Worm (Caenorhabditis elegans): ENCODE data around the gene fbxb-21.
A peak's percentile ranks its signal among the peaks of the same experiment; 100 is the strongest.
"Not testable (repeated sequence)": the region's sequence is repeated elsewhere in the genome, so short reads cannot be mapped to it uniquely, and the experiment has no call there.

Gene fbxb-21

DNA sequence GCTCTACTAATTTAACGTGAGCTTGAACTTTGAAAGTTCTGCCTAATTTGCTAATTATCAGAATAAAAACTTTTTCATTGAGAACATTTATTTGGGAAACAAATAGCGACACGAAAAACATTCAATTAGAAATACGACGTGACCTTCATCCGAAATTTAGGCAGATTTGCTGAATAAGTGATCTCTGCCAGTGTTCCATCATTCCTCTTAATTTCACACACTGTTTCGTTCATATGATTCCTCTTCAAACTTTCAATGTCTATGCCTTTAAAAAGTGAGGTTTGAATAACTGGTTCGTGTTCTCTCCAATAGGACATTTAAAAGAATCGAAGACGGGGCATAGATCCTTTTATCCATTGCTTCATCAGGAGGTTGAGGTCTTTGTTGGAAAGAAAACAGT lies 1.8 kb upstream of the fbxb-21 start, which contains the start of gene fbxb-20:
Gene fbxb-20, minus strand, starts transcription at position 101 of the 400 bp plus-strand sequence.
- no peak for TF ChIP-seq snpc-4 (tag; optimal IDR thresholded peaks at IDR 0.05)
- no peak for TF ChIP-seq nhr-48 (tag; optimal IDR thresholded peaks at IDR 0.05)
- no peak for TF ChIP-seq dpl-1 (GFP tag; optimal IDR thresholded peaks at IDR 0.05)
- TF ChIP-seq daf-19 (GFP tag; conservative IDR thresholded peaks at IDR 0.05): no peak
- no peak for TF ChIP-seq mdt-29 (GFP tag; IDR thresholded peaks at IDR 0.05)
- TF ChIP-seq daf-8 (GFP tag; IDR thresholded peaks at IDR 0.05): no peak
- TF ChIP-seq ztf-11 (tag; optimal IDR thresholded peaks at IDR 0.05): no peak
- no peak for TF ChIP-seq R02D3.7 (tag; optimal IDR thresholded peaks at IDR 0.05)
- no peak for TF ChIP-seq F44E2.7 (GFP tag; IDR thresholded peaks at IDR 0.05)
- no peak for TF ChIP-seq lim-7 (GFP tag; IDR thresholded peaks at IDR 0.05)
- TF ChIP-seq madf-9 (GFP tag; conservative IDR thresholded peaks at IDR 0.05): no peak
- no peak for TF ChIP-seq saeg-2 (GFP tag; IDR thresholded peaks at IDR 0.05)
- TF ChIP-seq lin-15B (tag; optimal IDR thresholded peaks at IDR 0.05): no peak

DNA sequence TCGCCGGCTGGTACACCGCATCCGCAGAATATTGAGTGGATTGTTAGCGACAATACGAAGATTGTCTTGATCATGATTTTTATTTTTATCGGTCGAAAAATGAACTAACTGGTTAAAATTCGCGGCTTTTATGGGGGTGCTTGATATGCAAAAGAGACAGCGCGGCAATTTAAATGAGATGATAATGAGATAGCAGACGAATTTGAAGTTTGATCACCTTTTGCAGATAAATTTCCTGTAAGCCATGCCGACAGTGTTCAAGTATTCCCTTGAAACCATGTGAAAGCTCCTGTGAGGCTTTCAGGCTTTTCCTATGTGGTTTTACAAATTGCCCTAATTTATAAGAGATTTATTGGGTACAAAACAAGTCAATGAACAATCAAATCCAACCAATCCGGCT lies 2.5 kb downstream of the fbxb-21 start, which contains the start of gene ZC204.17:
Gene ZC204.17, minus strand, starts transcription at position 101 of the 400 bp plus-strand sequence.
- TF ChIP-seq daf-8 (GFP tag; IDR thresholded peaks at IDR 0.05): no peak
- TF ChIP-seq lin-1 (GFP tag; IDR thresholded peaks at IDR 0.05): no peak
- no peak for TF ChIP-seq tag-97 (GFP tag; IDR thresholded peaks at IDR 0.05)
- TF ChIP-seq lin-13 (GFP tag; optimal IDR thresholded peaks at IDR 0.05): no peak
- TF ChIP-seq jun-1 (tag; optimal IDR thresholded peaks at IDR 0.05): no peak
- no peak for TF ChIP-seq Y48G9A.11 (GFP tag; IDR thresholded peaks at IDR 0.05)
- no peak for TF ChIP-seq nhr-237 (tag; optimal IDR thresholded peaks at IDR 0.05)
- TF ChIP-seq ztf-11 (tag; optimal IDR thresholded peaks at IDR 0.05): no peak
- no peak for TF ChIP-seq F44E2.7 (GFP tag; IDR thresholded peaks at IDR 0.05)
- TF ChIP-seq F37D6.2 (tag; optimal IDR thresholded peaks at IDR 0.05): no peak
- TF ChIP-seq nhr-25 (tag; optimal IDR thresholded peaks at IDR 0.05; ENCODE audit: borderline replicate concordance, insufficient read depth): no peak
- TF ChIP-seq zip-11 (GFP tag; IDR thresholded peaks at IDR 0.05): no peak
- no peak for TF ChIP-seq T26A8.4 (GFP tag; IDR thresholded peaks at IDR 0.05)

ce11 chrII:1644777-1645348 lies 3.8 kb downstream of the fbxb-21 start, which contains the start of gene ZC204.6:
TSS of gene ZC204.6 (minus strand) at chrII:1644827.
- TF ChIP-seq fkh-10 (GFP tag; optimal IDR thresholded peaks at IDR 0.05): no peak
- TF ChIP-seq aha-1 (tag): peak; percentile 42
- TF ChIP-seq egl-43 (GFP tag; IDR thresholded peaks at IDR 0.05): 0 out of 2 replicates have a peak, but pooled peaks have one; percentile 27
- peak; percentile 93 for TF ChIP-seq set-16 (GFP tag; IDR thresholded peaks at IDR 0.05)

DNA sequence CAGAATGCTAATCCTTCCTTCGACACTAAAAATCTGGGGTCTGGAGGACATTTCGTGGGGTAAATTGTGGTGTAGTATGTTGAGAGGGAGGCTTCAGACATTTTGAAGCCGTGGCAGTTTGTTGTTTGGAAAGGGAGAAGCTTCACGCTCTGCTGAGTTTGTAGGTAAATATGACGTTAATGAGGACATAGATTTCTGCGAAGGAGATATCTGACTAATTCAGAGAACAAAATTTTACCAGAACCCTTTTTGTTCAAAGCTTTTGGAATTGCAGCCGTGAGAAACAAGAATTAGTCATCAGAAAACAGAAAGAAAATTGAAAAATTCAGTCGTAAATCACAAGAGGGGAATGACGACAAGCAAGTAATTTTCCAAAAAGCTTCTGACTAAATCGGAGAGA lies 8.2 kb downstream of the fbxb-21 start, which contains the start of gene srh-72:
Gene srh-72, minus strand, starts transcription at position 101 of the 400 bp plus-strand sequence.
- TF ChIP-seq jun-1 (tag; optimal IDR thresholded peaks at IDR 0.05) (no peak), pqm-1 (tag; optimal IDR thresholded peaks at IDR 0.05) (no peak), lim-7 (GFP tag; IDR thresholded peaks at IDR 0.05) (no peak)

DNA sequence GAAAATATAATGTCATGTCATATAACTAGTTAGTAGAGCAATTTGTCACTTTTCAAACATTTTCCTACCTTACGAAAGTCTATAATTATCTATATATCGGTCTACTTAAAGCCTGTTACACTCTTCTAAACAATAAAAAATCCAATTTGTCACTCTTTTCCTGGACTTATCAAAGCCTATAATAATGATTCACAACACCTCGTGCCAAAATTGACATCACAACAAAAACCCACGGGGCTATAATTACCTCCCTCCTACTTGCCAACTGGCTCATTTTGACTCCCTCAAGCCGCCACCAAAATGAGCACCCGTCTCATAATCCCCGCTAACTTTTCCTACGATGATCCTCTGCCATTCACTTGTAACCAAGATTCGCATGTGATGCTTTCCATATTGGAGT lies 12.3 kb downstream of the fbxb-21 start, which contains the start of gene srg-20:
Gene srg-20, plus strand, starts transcription at position 301 of the 400 bp plus-strand sequence.
- TF ChIP-seq saeg-2 (GFP tag; IDR thresholded peaks at IDR 0.05); daf-16 (GFP tag; optimal IDR thresholded peaks at IDR 0.05); daf-16 (tag; optimal IDR thresholded peaks at IDR 0.05); T20F7.1 (GFP tag; optimal IDR thresholded peaks at IDR 0.05): not testable (repeated sequence)

DNA sequence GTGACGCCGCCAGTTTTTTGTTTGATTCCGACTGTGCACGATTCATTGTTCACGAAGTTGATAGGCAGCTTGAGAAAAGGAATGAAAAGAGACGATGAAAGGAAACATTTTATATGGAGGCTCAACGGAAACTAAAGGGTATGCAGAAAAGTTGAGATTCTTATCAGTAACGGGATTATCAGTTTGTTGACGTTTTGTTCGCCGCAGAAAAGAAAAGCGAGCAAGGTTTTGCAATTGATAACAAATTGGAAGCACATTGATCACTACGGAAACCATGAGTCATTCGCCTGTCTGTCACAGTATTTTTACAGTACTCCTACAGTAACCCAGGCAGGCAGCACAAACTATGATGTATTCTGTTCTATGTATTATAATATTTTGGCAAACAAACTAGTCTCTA lies 12.7 kb downstream of the fbxb-21 start:
- TF ChIP-seq ama-1 (optimal IDR thresholded peaks at IDR 0.05): no peak
- no peak for TF ChIP-seq T26A8.4 (GFP tag; IDR thresholded peaks at IDR 0.05)
- TF ChIP-seq vab-7 (GFP tag; IDR thresholded peaks at IDR 0.05): no peak
- no peak for TF ChIP-seq lin-38 (GFP tag; IDR thresholded peaks at IDR 0.05)
- TF ChIP-seq dmd-6 (GFP tag; IDR thresholded peaks at IDR 0.05): peak; percentile 52; the same call in 1 of the 2 replicates
- no peak for TF ChIP-seq daf-12 (tag; optimal IDR thresholded peaks at IDR 0.05)
- peak; percentile 46 for TF ChIP-seq aha-1 (tag)
- TF ChIP-seq nhr-28 (tag; optimal IDR thresholded peaks at IDR 0.05): peak; percentile 4

Measured in whole organism, L4 larva.